Fruit fly (Drosophila melanogaster) ovary, adult (tissue): Measurements from ENCODE around the gene dnt.

Source experiments
- CG17801 ChIP-seq: fragments of 200-800 bp; optimal IDR thresholded peaks from 2 replicates; lab custom pipeline; 2019; ENCODE audit warnings: missing biosample characterization, mild to moderate bottlenecking, missing genetic modification characterization, moderate library complexity; ENCODE audit not compliant: partially characterized antibody

Gene dnt

DNA sequence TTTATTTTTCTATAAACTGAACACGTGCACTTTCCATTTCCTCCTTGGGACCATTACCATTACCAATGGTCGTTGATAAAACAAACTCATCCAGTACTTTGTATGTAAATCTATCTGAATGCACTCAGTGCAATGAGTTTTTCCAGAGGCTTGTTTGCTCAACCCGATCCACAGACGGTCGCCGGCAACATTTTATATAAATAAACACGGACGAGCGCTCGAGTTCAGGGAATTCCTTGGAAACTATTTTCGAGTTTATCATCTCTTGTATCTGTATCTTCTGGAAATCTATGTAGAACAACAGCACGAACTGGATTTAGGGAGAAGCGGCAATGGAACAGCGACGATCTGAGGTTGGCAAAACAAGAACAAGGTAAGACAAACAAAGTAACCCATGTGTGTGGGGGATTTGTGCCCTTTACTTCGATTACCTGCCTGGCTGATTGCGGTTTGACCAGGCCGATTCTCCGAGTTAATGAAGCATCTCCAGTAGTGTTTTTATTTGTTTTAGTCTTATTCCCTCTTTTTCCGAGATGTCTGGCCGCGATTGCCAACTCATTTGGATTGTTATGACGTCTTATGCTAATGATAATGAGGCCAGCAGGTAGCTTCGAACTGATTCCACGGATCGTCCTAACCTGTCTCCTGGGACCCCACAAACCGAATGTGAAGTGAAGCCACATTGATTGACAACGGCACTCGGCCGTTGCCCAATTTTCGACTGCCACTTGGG is 21.8 kb downstream of the dnt start:
- no peak for TF ChIP-seq CG17801

DNA sequence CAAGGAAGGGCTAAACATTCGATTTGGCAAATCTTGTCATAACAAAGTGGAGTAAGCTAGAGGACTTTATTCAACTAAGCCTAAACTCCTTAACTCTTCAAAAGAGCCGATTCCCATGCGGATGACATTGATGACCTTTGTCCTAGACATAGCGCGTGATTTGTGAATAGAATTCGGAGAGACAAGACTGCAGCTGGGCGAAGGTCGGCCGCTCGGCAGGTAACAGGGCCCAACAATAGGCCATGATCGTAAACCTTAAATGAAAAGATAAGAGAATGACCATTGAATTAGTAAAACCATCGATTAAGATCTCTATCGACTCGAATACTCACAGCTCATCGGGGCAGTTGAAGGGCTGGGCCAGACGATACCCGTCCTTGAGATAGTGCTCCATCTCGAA is 24.0 kb downstream of the dnt start:
- TF ChIP-seq CG17801: no peak

DNA sequence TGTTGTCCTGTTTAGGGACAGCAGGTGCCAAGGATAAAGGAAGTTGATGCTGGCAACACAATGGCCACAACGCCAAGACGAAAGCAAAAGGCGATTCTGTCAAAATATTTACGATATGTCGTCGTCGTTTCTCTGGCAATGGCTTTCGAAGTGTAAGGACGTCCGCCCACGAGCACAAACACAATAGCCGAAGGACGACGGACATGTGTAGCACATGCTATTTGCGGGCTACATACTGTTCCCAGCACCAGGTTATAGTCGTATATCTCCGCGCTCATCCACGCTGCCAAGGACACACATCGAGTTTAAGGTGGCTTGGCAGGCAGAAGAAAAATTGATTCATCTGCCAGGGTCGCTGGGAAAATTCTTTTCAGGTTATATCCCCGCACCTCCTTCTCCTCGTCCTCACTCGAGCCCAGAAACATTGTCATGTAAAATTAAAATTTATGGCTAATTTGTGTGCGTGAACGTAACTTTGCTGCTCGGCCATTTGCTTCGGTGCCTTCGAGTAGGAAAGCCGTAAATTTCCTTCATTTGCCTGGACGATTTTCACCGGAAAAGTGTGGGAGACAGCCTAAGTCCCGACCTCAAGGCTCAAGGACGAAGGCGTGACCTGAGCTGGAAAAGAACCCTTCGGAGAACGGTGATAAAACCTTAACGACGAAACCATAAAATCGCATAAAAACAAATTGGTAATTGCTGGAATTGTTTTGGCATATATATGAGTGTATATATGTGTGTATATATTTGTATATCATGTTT is 24.9 kb downstream of the dnt start:
- TF ChIP-seq CG17801: no peak

DNA sequence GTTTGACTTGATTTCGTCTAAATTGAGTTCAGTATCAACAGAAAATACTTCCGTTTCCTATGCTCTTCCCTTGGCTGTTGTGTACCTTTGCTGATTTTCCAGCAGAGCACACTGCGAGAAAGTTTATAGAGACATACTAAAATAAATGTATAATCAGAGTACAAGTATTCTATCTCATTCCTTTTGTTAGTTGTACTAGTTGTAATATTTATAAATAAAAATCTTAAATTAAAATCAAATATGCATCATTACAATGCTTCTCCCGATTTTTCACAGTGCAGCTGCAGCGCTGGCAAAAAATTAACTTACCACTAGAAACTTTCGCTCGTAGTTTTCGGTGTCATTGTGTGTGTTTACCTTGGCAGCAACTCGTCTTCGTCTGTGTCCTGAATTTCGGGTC is 28.0 kb downstream of the dnt start:
- TF ChIP-seq CG17801: no peak

DNA sequence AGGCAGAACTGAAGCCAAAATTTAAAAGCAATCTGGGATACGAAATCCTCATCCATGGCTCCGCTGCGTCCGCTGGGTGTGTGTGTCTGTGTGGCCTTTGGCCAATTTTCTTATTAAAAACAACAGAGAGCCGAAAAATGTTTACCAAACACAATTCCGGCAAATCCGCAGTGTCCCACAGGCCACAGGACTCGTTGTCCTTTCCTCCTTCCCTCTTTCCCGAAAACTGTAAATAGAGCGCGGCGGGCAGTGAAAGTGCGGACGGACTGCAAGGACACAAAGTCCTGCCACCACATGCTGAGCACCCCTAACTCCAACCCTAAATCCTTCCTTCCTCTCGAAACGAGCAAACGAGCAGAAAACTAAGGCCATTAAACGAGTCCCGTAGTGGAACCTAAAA is 29.1 kb downstream of the dnt start:
- no peak for TF ChIP-seq CG17801

DNA sequence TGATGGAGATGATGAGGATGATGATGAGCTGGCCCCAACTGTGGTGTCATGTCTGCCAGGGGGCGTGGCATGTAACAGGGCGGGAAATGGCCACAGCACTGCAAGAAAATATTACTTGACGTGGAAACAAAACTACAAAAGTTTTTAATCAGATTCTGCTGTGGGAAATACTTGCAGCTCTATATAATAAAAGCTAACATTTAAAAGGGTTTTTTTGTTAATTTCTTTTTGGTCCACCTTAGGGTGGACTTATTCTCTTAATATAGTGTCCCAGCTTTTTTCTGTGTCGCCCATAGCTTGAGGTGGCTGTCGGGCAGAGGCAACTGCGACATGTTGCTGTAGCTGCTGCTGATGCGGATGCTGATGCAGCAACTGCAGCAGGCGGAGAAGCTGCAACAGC is 34.4 kb downstream of the dnt start:
- TF ChIP-seq CG17801: no peak

DNA sequence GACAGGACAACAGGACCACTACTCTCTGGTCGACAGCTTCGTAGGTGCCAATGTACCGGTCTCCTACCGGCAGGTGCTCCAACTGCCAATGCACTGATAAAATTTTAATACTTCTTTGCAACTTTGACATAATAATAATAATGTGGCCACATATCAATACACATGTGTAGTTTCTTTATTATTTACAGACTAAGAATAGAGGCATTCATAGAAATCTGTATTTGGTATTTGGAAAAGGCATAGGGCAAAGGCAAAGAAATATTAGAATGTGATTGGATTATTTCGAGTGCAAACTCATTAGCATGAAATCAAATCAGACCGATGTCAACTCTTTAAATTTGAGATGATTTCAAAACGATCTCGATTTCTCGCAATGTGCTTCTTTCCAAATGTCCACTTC is 35.2 kb downstream of the dnt start:
- TF ChIP-seq CG17801: no peak

DNA sequence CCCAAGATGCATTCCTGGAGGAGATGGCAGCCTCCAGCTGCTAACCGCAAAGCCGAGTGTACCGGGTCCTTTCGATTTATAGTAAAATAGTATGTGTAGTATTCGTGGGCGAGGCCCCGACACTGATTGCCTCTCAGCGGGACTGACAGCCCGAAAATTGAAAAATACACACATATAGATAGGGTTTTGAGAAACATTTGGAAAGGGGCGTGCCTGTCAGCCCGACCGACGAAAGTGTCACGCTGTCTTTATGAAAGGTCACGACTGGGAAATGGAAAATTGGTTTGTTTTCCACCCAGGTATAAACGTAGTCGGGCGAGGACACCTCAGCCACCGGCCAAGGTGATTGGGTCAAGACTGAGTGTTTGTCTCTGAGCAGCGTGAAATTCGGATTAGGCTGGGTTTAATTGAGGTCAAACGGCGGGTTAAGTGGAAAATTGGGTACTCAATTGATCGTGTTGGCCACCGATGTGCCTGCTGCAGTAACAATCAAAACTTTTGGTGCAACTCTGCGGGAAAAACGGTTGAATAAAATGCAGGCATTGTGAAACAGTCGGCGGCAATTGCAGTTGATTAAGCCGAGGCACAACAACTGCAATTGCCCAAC is 36.1 kb downstream of the dnt start:
- TF ChIP-seq CG17801: no peak

DNA sequence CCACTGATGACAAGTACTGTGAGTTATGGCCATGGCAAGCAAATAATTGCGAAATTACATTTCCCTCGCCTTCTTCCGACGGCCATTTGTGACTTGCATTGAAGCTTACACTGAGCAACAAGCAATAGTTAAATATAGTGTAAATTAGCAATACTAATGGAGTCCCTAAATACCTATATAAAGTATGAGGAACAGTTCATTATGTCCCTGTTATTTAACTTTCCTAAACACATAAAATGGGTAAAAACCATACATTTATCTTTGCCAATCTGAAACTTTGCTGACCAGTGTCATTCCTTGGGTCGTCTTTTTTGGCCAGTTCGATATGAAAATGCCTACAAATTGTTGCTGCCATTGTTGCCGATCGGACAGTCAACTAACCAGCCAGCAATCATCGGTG is 37.6 kb downstream of the dnt start:
- TF ChIP-seq CG17801: no peak

DNA sequence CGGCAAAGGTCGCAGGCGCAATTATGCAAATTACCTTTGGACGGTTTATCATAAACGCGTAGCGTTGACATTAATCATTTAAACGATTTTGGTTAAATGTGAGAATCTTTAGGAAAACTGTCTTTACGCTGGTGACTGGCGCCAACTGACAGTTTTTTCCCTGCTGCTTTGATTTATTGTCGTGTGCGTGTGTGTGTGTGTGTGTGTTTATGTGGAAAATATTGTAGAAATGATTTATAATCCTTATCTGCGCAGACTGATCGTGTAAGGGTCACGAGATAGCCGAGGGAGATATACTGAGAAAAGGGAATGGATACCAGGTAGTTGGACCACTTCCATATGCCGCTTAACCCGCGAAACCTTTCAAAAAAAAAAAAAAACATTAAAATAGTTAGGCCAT is 38.3 kb downstream of the dnt start:
- TF ChIP-seq CG17801: no peak

DNA sequence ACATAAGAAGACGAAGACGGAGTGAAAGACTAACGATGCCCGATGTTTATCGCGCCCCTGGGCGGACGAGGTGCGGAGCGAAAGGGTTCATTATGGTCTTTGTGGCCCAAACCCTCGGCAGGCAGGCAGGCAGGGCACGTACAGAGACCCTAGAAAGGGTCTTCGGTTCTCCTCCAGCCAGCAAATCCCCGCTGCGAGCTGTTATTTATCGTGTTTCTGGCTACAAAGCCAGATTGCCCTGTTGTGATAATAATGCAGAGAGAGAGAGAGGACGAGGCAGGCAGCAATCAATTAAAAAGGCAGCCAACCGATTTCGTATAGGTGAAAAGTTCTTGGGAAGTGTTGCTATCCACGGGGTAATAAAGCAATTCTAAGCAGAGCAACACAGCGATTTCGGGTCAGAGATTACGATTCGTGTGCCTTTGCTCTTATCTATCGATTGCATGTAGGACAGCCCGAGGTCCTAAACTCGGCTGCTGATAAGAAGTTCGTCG is 39.5 kb downstream of the dnt start:
- TF ChIP-seq CG17801: no peak

DNA sequence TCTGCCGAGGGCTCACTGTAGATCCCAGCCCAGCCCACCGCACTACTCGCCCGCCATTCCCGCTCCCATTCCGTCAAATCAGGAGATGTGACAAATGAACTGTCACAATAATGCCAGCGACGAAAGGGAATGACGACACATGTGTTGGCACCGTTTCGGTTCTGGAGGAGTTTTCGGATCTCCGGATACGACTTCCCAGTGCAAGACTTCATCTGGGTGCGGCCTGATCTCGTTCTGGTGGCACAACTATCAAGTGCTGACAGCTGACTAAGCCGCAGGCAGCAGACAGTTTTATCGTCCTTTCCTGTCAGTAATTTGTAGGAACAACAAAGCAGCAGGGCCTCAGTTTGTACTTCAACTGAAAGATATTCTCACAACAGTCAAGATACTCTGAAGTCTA is 40.3 kb downstream of the dnt start:
- TF ChIP-seq CG17801: no peak

DNA sequence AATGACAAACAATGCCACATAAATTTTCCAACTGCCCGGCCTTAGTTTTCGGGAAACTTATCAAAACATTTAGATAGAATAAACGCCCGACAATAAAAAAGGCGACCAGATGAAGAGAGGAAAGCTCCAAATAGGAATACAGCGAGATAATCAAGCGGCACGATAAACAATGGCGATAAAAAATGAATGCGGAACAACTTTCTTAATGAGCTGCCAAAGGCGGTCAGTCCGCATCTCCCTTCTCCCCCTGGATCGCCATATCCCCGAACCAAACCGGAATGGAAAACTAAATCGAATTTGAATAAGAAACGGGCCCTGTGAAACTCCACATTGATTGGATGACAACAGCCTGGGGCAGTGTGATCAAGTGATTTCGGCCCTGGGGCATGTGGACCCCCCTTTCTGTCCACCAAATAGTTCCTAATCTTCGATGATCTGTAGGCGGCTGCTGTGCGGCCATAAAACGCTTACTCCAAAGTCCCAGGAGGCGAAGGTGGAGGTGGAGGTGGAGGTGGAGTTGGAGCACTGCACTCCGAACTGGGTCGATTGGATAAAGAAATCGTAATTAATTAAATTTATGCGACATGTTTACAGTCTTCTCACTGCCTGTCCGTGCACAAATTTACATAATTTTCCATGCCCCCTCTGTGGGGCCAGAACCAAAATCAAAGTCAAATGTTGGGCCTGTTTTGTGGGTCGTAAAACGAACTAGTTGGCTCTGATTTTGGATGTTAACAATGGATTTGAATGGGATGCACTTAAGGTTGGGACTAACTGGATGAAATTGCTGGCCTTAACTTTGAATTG is 42.0 kb downstream of the dnt start:
- TF ChIP-seq CG17801: no peak

DNA sequence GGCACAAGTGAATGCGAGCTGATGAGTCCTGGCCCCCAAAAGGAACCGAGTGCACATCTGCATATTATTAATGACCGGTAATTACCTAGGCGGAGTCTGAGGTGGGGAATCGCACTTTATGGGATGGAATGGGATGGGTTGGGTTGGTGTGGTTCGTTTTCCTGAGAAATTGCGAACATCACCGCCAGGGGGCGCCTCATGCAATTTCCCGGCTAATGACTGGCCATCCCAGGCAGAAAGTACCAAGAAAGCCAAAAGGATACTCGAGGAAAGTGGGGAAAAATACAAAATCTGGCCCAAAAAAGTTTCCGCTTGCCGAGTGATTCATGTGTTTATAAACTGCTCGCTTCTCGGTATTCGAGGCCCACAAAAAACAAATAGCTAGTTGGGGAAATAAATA is 43.7 kb downstream of the dnt start:
- no peak for TF ChIP-seq CG17801

DNA sequence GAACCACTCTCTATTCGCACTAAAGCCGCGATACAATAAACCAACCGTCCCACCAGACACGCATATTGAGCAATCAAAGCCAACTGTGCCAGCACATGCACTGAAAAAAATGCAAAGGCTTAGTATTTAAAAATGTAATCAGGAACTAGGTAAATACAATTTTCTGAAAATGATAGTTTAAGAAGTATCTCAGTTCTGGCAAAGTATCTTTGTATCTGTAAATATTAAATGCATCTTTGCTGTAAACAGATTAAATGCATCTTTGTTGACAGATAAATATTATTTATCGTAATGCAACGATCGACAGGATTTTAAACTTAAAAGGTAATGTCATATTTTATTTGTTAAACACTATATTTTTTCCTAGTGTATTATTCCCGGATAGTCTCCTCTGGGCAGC is 45.2 kb downstream of the dnt start:
- TF ChIP-seq CG17801: no peak

DNA sequence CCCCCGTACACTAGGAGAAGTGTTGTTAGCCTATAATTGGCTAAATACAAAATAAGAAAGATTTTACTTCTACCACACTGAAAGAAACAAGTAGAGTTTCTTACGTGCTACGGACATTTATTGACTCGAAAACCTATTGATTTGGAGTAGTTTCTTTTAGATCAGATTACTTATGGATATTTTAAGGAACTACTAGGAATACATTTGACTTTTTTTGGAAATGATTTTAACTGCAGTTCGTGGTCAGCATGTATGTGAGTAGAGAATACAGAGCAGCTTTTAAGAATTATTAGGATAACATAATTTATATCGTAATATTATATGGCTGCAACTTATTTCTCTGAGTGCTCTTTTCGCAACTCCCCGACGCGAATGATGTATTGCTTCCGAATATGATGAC is 48.4 kb downstream of the dnt start:
- TF ChIP-seq CG17801: no peak

DNA sequence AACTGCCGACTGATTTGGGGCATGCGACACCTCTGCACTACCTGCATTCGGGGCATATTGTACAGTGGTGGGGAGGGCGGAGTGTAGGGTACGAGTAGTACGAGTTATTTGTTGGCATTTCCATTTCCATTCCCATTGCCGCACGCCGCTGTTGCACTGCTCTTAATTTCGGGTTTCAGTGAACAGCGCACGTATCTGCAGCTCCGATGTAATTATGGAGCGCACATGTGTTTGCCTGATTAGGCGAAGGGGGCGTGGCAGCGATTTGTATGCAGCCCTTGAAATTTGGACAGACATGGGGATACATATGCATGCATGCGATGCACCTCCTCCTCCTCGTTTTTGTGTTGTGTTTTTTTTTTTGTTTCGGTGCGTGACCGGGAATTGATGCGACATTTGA is 49.6 kb downstream of the dnt start:
- no peak for TF ChIP-seq CG17801
